Fruit fly (Drosophila melanogaster) whole organism, embryonic: Measurements from ENCODE around the gene Antdh.

Experiments
- Abd-B ChIP-seq: fragments of 200-800 bp; sonication (Bioruptor generic); optimal IDR thresholded peaks from 2 replicates; lab custom pipeline; 2018; ENCODE audit warnings: missing biosample characterization, mild to moderate bottlenecking, missing genetic modification characterization, moderate library complexity
- Atf6 ChIP-seq: fragments of 200-800 bp; sonication (Bioruptor generic); IDR thresholded peaks from 2 replicates; pipeline ENCODE4 v1.3.6; 2022; ENCODE audit warnings: missing biosample characterization, missing genetic modification characterization
- CG12236 ChIP-seq: fragments of 200-800 bp; sonication (Bioruptor generic); optimal IDR thresholded peaks from 2 replicates; lab custom pipeline; 2016; ENCODE audit warnings: missing biosample characterization, missing genetic modification characterization
- CG13624 ChIP-seq: fragments of 200-800 bp; sonication (Bioruptor generic); optimal IDR thresholded peaks from 2 replicates; lab custom pipeline; 2016; ENCODE audit warnings: missing biosample characterization, missing genetic modification characterization
- CG14710 ChIP-seq: fragments of 200-800 bp; sonication (Bioruptor generic); optimal IDR thresholded peaks from 3 replicates; lab custom pipeline; 2019; ENCODE audit warnings: missing biosample characterization, mild to moderate bottlenecking, missing genetic modification characterization, moderate library complexity
- CG15696 ChIP-seq: fragments of 200-800 bp; sonication (Bioruptor generic); optimal IDR thresholded peaks from 2 replicates; lab custom pipeline; 2019; ENCODE audit warnings: missing biosample characterization, mild to moderate bottlenecking, missing genetic modification characterization, moderate library complexity
- CG16815 ChIP-seq: fragments of 200-800 bp; sonication (Bioruptor generic); optimal IDR thresholded peaks from 3 replicates; lab custom pipeline; 2017; ENCODE audit warnings: missing biosample characterization, mild to moderate bottlenecking, missing genetic modification characterization
- CG17186 ChIP-seq: fragments of 200-800 bp; sonication (Bioruptor generic); optimal IDR thresholded peaks from 3 replicates; lab custom pipeline; 2017; ENCODE audit warnings: missing biosample characterization, missing genetic modification reagents, missing genetic modification characterization
- CG2120 ChIP-seq: fragments of 200-800 bp; sonication (Bioruptor generic); optimal IDR thresholded peaks from 3 replicates; lab custom pipeline; 2016; ENCODE audit warnings: missing biosample characterization, missing genetic modification characterization
- CG5245 ChIP-seq: fragments of 200-800 bp; sonication (Bioruptor generic); optimal IDR thresholded peaks from 3 replicates; lab custom pipeline; 2016; ENCODE audit warnings: missing biosample characterization, missing genetic modification characterization
- CG7839 ChIP-seq: fragments of 200-800 bp; sonication (Bioruptor generic); optimal IDR thresholded peaks from 3 replicates; lab custom pipeline; 2018; ENCODE audit warnings: missing biosample characterization, mild to moderate bottlenecking, missing genetic modification characterization, moderate library complexity
- CG9727 ChIP-seq: fragments of 200-800 bp; sonication (Bioruptor generic); optimal IDR thresholded peaks from 3 replicates; lab custom pipeline; 2017; ENCODE audit warnings: missing biosample characterization, mild to moderate bottlenecking, missing genetic modification characterization
- CHES-1-like ChIP-seq: fragments of 200-800 bp; sonication (Bioruptor generic); optimal IDR thresholded peaks from 2 replicates; lab custom pipeline; 2016; ENCODE audit warnings: missing biosample characterization, missing genetic modification characterization
- Chrac-16 ChIP-seq: fragments of 200-800 bp; sonication (Bioruptor generic); optimal IDR thresholded peaks from 3 replicates; lab custom pipeline; 2016; ENCODE audit warnings: missing biosample characterization, missing genetic modification characterization
- CrebB ChIP-seq: fragments of 200-800 bp; sonication (Bioruptor generic); optimal IDR thresholded peaks from 3 replicates; lab custom pipeline; 2018; ENCODE audit warnings: missing biosample characterization, mild to moderate bottlenecking, missing genetic modification characterization
- Dref ChIP-seq: fragments of 200-800 bp; sonication (Bioruptor generic); IDR thresholded peaks from 2 replicates; pipeline ENCODE4 v1.3.6; 2022; ENCODE audit warnings: missing biosample characterization, missing genetic modification characterization
- Fer1 ChIP-seq: fragments of 200-800 bp; sonication (Bioruptor generic); optimal IDR thresholded peaks from 2 replicates; lab custom pipeline; 2017; ENCODE audit warnings: missing biosample characterization, mild to moderate bottlenecking, missing genetic modification characterization
- H15 ChIP-seq: fragments of 200-800 bp; sonication (Bioruptor generic); IDR thresholded peaks from 3 replicates; pipeline ENCODE4 v1.3.6; 2022; ENCODE audit warnings: missing biosample characterization, missing genetic modification characterization
- Lim3 ChIP-seq: fragments of 200-800 bp; sonication (Bioruptor generic); IDR thresholded peaks from 2 replicates; pipeline ENCODE4 v1.3.6; 2022; ENCODE audit warnings: missing biosample characterization, missing genetic modification characterization
- MBD-R2 ChIP-seq: fragments of 200-800 bp; sonication (Bioruptor generic); IDR thresholded peaks from 2 replicates; pipeline ENCODE4 v1.3.6; 2022; ENCODE audit warnings: missing biosample characterization, missing genetic modification characterization
- MESR4 ChIP-seq: fragments of 200-800 bp; sonication (Bioruptor generic); optimal IDR thresholded peaks from 2 replicates; lab custom pipeline; 2018; ENCODE audit warnings: missing biosample characterization, mild to moderate bottlenecking, missing genetic modification characterization, moderate library complexity
- NC2β ChIP-seq: fragments of 200-800 bp; sonication (Bioruptor generic); optimal IDR thresholded peaks from 2 replicates; lab custom pipeline; 2016; ENCODE audit warnings: missing biosample characterization, missing genetic modification characterization
- NK7.1 ChIP-seq: fragments of 200-800 bp; sonication (Bioruptor generic); optimal IDR thresholded peaks from 3 replicates; lab custom pipeline; 2016; ENCODE audit warnings: missing biosample characterization, missing genetic modification characterization
- Oaz ChIP-seq: fragments of 200-800 bp; sonication (Bioruptor generic); IDR thresholded peaks from 2 replicates; pipeline ENCODE4 v1.3.6; 2022; ENCODE audit warnings: missing biosample characterization, missing genetic modification characterization
- Optix ChIP-seq: fragments of 200-800 bp; sonication (Bioruptor generic); IDR thresholded peaks from 3 replicates; pipeline ENCODE4 v1.3.6; 2022; ENCODE audit warnings: missing biosample characterization, missing genetic modification characterization
- Ravus ChIP-seq: fragments of 200-800 bp; sonication (Bioruptor generic); IDR thresholded peaks from 2 replicates; pipeline ENCODE4 v1.3.6; 2022; ENCODE audit warnings: missing biosample characterization, missing genetic modification characterization
- Rx ChIP-seq: fragments of 200-800 bp; sonication (Bioruptor generic); IDR thresholded peaks from 2 replicates; pipeline ENCODE4 v1.3.6; 2022; ENCODE audit warnings: missing biosample characterization, missing genetic modification characterization
- Sox102F ChIP-seq: fragments of 200-800 bp; sonication (Bioruptor generic); optimal IDR thresholded peaks from 2 replicates; lab custom pipeline; 2018; ENCODE audit warnings: missing biosample characterization, mild to moderate bottlenecking, missing genetic modification characterization, moderate library complexity
- Stat92E ChIP-seq, 3 experiments: fragments of >200 bp in 2 of 3; fragments of 200-800 bp in 1 of 3; sonication (Bioruptor generic) in 1 of 3; optimal IDR thresholded peaks; 2 replicates each; lab custom pipeline; 2017 to 2019; ENCODE audit warnings: missing biosample characterization in 3 of 3, missing genetic modification characterization in 3 of 3, mild to moderate bottlenecking in 1 of 3, moderate library complexity in 1 of 3
- ap ChIP-seq: fragments of 200-800 bp; sonication (Bioruptor generic); IDR thresholded peaks from 2 replicates; pipeline ENCODE4 v1.3.6; 2022; ENCODE audit warnings: missing biosample characterization, missing genetic modification characterization
- corto ChIP-seq: fragments of 200-800 bp; sonication (Bioruptor generic); optimal IDR thresholded peaks from 2 replicates; lab custom pipeline; 2016; ENCODE audit warnings: missing biosample characterization, mild to moderate bottlenecking, missing genetic modification characterization, moderate library complexity
- crc ChIP-seq: fragments of 200-800 bp; sonication (Bioruptor generic); optimal IDR thresholded peaks from 2 replicates; lab custom pipeline; 2016; ENCODE audit warnings: missing biosample characterization, missing genetic modification characterization
- en ChIP-seq: fragments of 200-800 bp; sonication (Bioruptor generic); optimal IDR thresholded peaks from 2 replicates; lab custom pipeline; 2016; ENCODE audit warnings: missing biosample characterization, missing genetic modification characterization
- fd64A ChIP-seq: fragments of 200-800 bp; sonication (Bioruptor generic); optimal IDR thresholded peaks from 3 replicates; lab custom pipeline; 2018; ENCODE audit warnings: missing biosample characterization, mild to moderate bottlenecking, missing genetic modification characterization
- gce ChIP-seq: fragments of 200-800 bp; sonication (Bioruptor generic); IDR thresholded peaks from 3 replicates; pipeline ENCODE4 v1.3.6; 2022; ENCODE audit warnings: missing biosample characterization, missing genetic modification characterization
- gro ChIP-seq: fragments of 200-800 bp; sonication (Bioruptor generic); optimal IDR thresholded peaks from 2 replicates; lab custom pipeline; 2016; ENCODE audit warnings: missing biosample characterization, missing genetic modification characterization
- hth ChIP-seq: fragments of >200 bp; optimal IDR thresholded peaks from 2 replicates; lab custom pipeline; 2017; ENCODE audit warnings: inconsistent platforms
- jigr1 ChIP-seq: fragments of 200-800 bp; sonication (Bioruptor generic); IDR thresholded peaks from 3 replicates; pipeline ENCODE4 v1.3.6; 2022; ENCODE audit warnings: missing biosample characterization, missing genetic modification characterization
- jumu ChIP-seq: fragments of 200-800 bp; sonication (Bioruptor generic); optimal IDR thresholded peaks from 3 replicates; lab custom pipeline; 2016; ENCODE audit warnings: missing biosample characterization, missing genetic modification characterization
- lilli ChIP-seq: fragments of 200-800 bp; sonication (Bioruptor generic); optimal IDR thresholded peaks from 3 replicates; lab custom pipeline; 2016; ENCODE audit warnings: missing biosample characterization, missing genetic modification characterization
- maf-S ChIP-seq: fragments of 200-800 bp; sonication (Bioruptor generic); optimal IDR thresholded peaks from 2 replicates; lab custom pipeline; 2016; ENCODE audit warnings: missing biosample characterization, missing genetic modification characterization
- oc ChIP-seq: fragments of 200-800 bp; sonication (Bioruptor generic); optimal IDR thresholded peaks from 2 replicates; lab custom pipeline; 2018; ENCODE audit warnings: missing biosample characterization, mild to moderate bottlenecking, missing genetic modification characterization, moderate library complexity
- rib ChIP-seq: fragments of 200-800 bp; sonication (Bioruptor generic); IDR thresholded peaks from 2 replicates; pipeline ENCODE4 v1.3.6; 2022; ENCODE audit warnings: missing biosample characterization, missing genetic modification characterization
- slbo ChIP-seq: fragments of 200-800 bp; sonication (Bioruptor generic); IDR thresholded peaks from 2 replicates; pipeline ENCODE4 v1.3.6; 2022; ENCODE audit warnings: missing biosample characterization, missing genetic modification characterization
- tin ChIP-seq: fragments of 200-800 bp; sonication (Bioruptor generic); optimal IDR thresholded peaks from 3 replicates; lab custom pipeline; 2016; ENCODE audit warnings: missing biosample characterization, missing genetic modification characterization
- tll ChIP-seq, 2 experiments: fragments of 200-800 bp in 1 of 2; fragments of >200 bp in 1 of 2; sonication (Bioruptor generic) in 1 of 2; optimal IDR thresholded peaks; 2 replicates each; lab custom pipeline; 2017 to 2019; ENCODE audit warnings: missing biosample characterization in 2 of 2, missing genetic modification characterization in 2 of 2, mild to moderate bottlenecking in 1 of 2, moderate library complexity in 1 of 2
- trh ChIP-seq: fragments of 200-800 bp; sonication (Bioruptor generic); optimal IDR thresholded peaks from 2 replicates; lab custom pipeline; 2016; ENCODE audit warnings: missing biosample characterization, missing genetic modification characterization
- tx ChIP-seq: fragments of 200-800 bp; sonication (Bioruptor generic); optimal IDR thresholded peaks from 2 replicates; lab custom pipeline; 2016; ENCODE audit warnings: missing biosample characterization, missing genetic modification characterization
- wdn ChIP-seq: fragments of 200-800 bp; sonication (Bioruptor generic); IDR thresholded peaks from 2 replicates; pipeline ENCODE4 v1.3.6; 2022; ENCODE audit warnings: missing biosample characterization, missing genetic modification characterization

Antdh gene

dm6 chrX:11137566-11138186, 31.2 kb downstream of the Antdh start, which contains the start of gene CDK2AP1 (continued):
- TF ChIP-seq Oaz (GFP tag; lab: Robert Waterston, UW) = no peak
- no peak for TF ChIP-seq Stat92E (GFP tag; optimal IDR thresholded peaks at IDR 0.05; lab: Kevin White, UChicago)
- no peak for TF ChIP-seq fd64A
- TF ChIP-seq Dref (GFP tag; lab: Robert Waterston, UW) = peak; percentile 89
- no peak for TF ChIP-seq CG5245 (GFP tag; lab: Kevin White, UChicago)
- no peak for TF ChIP-seq Optix (GFP tag; lab: Robert Waterston, UW)
- peak; percentile 21 for TF ChIP-seq lilli (GFP tag; lab: Kevin White, UChicago)
- TF ChIP-seq oc (tag; lab: Kevin White, UChicago) = peak; percentile 66
- TF ChIP-seq tll (GFP tag; optimal IDR thresholded peaks at IDR 0.05; lab: Kevin White, UChicago) = peak in 1 of 2 experiments; percentile 71
- TF ChIP-seq jigr1 (GFP tag; lab: Robert Waterston, UW) = no peak
- TF ChIP-seq Lim3 (GFP tag; lab: Robert Waterston, UW) = no peak
- TF ChIP-seq trh (GFP tag; lab: Kevin White, UChicago) = no peak
- TF ChIP-seq hth (lab: Kevin White, UChicago) = no peak
- TF ChIP-seq CHES-1-like (GFP tag; lab: Kevin White, UChicago) = peak; percentile 13
- no peak for TF ChIP-seq en
- TF ChIP-seq CG14710 (tag; lab: Kevin White, UChicago) = peak; percentile 66
- no peak for TF ChIP-seq CG15696 (tag; lab: Kevin White, UChicago)
- no peak for TF ChIP-seq Fer1
- peak; percentile 77 for TF ChIP-seq CG13624 (GFP tag; lab: Kevin White, UChicago)
- no peak for TF ChIP-seq Ravus (GFP tag; lab: Robert Waterston, UW)
- TF ChIP-seq CG12236 (GFP tag; lab: Kevin White, UChicago) = no peak
- TF ChIP-seq gce (GFP tag; lab: Robert Waterston, UW) = no peak
- peak; percentile 3 for TF ChIP-seq tx (GFP tag; lab: Kevin White, UChicago)
- no peak for TF ChIP-seq Rx (GFP tag; lab: Robert Waterston, UW)
- peak; percentile 18 for TF ChIP-seq NC2β (GFP tag; lab: Kevin White, UChicago)
- TF ChIP-seq MBD-R2 = peak; percentile 41; the same call in 1 of the 2 replicates
- no peak for TF ChIP-seq H15 (GFP tag; lab: Robert Waterston, UW)
- peak; percentile 26 for TF ChIP-seq CG7839
- TF ChIP-seq rib (GFP tag; lab: Robert Waterston, UW) = no peak
- no peak for TF ChIP-seq NK7.1 (GFP tag; lab: Kevin White, UChicago)
- TF ChIP-seq Sox102F (GFP tag; lab: Kevin White, UChicago) = no peak
- no peak for TF ChIP-seq CrebB
- peak; percentile 27 for TF ChIP-seq tin (GFP tag; lab: Kevin White, UChicago)
- no peak for TF ChIP-seq crc (GFP tag; lab: Kevin White, UChicago)
- no peak for TF ChIP-seq corto (GFP tag; lab: Kevin White, UChicago)
- no peak for TF ChIP-seq ap

- no peak for TF ChIP-seq CG16815 (GFP tag; lab: Kevin White, UChicago)
- TF ChIP-seq maf-S (GFP tag; lab: Kevin White, UChicago) = peak; percentile 5
- TF ChIP-seq Chrac-16 = peak; percentile 24
- peak; percentile 47 for TF ChIP-seq CG17186 (GFP tag; lab: Kevin White, UChicago)
- peak; percentile 58 for TF ChIP-seq slbo (GFP tag; lab: Robert Waterston, UW)
- TF ChIP-seq CHES-1-like (GFP tag; lab: Kevin White, UChicago) = no peak
- no peak for TF ChIP-seq wdn (GFP tag; lab: Robert Waterston, UW)
- peak; percentile 54 for TF ChIP-seq MESR4
- peak; percentile 3 for TF ChIP-seq jumu (GFP tag; lab: Kevin White, UChicago)
- TF ChIP-seq CG2120 (GFP tag; lab: Kevin White, UChicago) = peak; percentile 36
- TF ChIP-seq CG9727 (GFP tag; lab: Kevin White, UChicago) = peak; percentile 16
- TF ChIP-seq gro (GFP tag; lab: Kevin White, UChicago) = peak; percentile 31
- TF ChIP-seq Abd-B (GFP tag; lab: Kevin White, UChicago) = no peak
- no peak for TF ChIP-seq Atf6 (GFP tag; lab: Robert Waterston, UW)
- TF ChIP-seq Rx (GFP tag; lab: Robert Waterston, UW) = 0 out of 2 replicates have a peak, but pooled peaks have one; percentile 23
These were observed 32.0 kb downstream of the Antdh start, which contains the start of gene Klp10A for dm6 chrX:11136587-11137512. Gene Klp10A, minus strand, starts transcription at chrX:11137118.
